Worm (Caenorhabditis elegans) whole organism, L2 larva: Measurements from ENCODE around the gene fbxb-18.

Experiments used
- C34F6.9 ChIP-seq: fragments of 150-350 bp; optimal IDR thresholded peaks from 2 replicates; lab custom pipeline; 2014; ENCODE audit warnings: missing biosample characterization, missing genetic modification characterization
- R02D3.7 ChIP-seq: fragments of 150-350 bp; optimal IDR thresholded peaks from 2 replicates; lab custom pipeline; 2014; ENCODE audit warnings: missing biosample characterization, missing genetic modification characterization
- Y55F3AM.14 ChIP-seq: fragments of 200-800 bp; sonication (Bioruptor generic); optimal IDR thresholded peaks from 2 replicates; lab custom pipeline; 2018; ENCODE audit warnings: mild to moderate bottlenecking, missing genetic modification characterization, missing compliant biosample characterization
- ZK546.5 ChIP-seq: sonication (generic microtip); optimal IDR thresholded peaks from 2 replicates; lab custom pipeline; 2017; ENCODE audit warnings: missing biosample characterization, missing genetic modification characterization
- alr-1 ChIP-seq: fragments of 150-350 bp; optimal IDR thresholded peaks from 2 replicates; lab custom pipeline; 2014; ENCODE audit warnings: missing biosample characterization, missing genetic modification characterization
- aly-2 ChIP-seq: fragments of 150-350 bp; optimal IDR thresholded peaks from 2 replicates; lab custom pipeline; 2014; ENCODE audit warnings: missing biosample characterization, missing genetic modification characterization
- ama-1 ChIP-seq: fragments of 150-350 bp; optimal IDR thresholded peaks from 2 replicates; lab custom pipeline; 2018; ENCODE audit warnings: inconsistent platforms
- blmp-1 ChIP-seq: sonication (generic microtip); optimal IDR thresholded peaks from 2 replicates; lab custom pipeline; 2017; ENCODE audit warnings: missing genetic modification characterization, mild to moderate bottlenecking, missing compliant biosample characterization, antibody characterized with exemption, moderate library complexity; ENCODE audit not compliant: insufficient read depth
- ceh-82 ChIP-seq: fragments of 150-350 bp; optimal IDR thresholded peaks from 2 replicates; lab custom pipeline; 2014; ENCODE audit warnings: missing biosample characterization, missing genetic modification characterization
- crh-2 ChIP-seq: sonication (generic microtip); optimal IDR thresholded peaks from 2 replicates; lab custom pipeline; 2017; ENCODE audit warnings: missing biosample characterization, missing genetic modification characterization
- dmd-4 ChIP-seq: sonication (generic microtip); optimal IDR thresholded peaks from 2 replicates; lab custom pipeline; 2017; ENCODE audit warnings: missing biosample characterization, missing genetic modification characterization
- egl-27 ChIP-seq: sonication (generic microtip); optimal IDR thresholded peaks from 3 replicates; lab custom pipeline; 2017; ENCODE audit warnings: missing biosample characterization, missing genetic modification reagents, missing genetic modification characterization
- elt-3 ChIP-seq: sonication (generic microtip); optimal IDR thresholded peaks from 2 replicates; lab custom pipeline; 2017; ENCODE audit warnings: missing biosample characterization, missing genetic modification characterization
- fos-1 ChIP-seq: fragments of 150-350 bp; optimal IDR thresholded peaks from 2 replicates; lab custom pipeline; 2014; ENCODE audit warnings: missing biosample characterization, missing genetic modification characterization
- lin-13 ChIP-seq: fragments of 150-350 bp; optimal IDR thresholded peaks from 2 replicates; lab custom pipeline; 2014; ENCODE audit warnings: missing biosample characterization, missing genetic modification reagents, missing genetic modification characterization
- lin-39 ChIP-seq: fragments of 150-350 bp; optimal IDR thresholded peaks from 2 replicates; lab custom pipeline; 2014; ENCODE audit warnings: missing biosample characterization, missing genetic modification reagents, missing genetic modification characterization
- lsy-2 ChIP-seq, 2 experiments: fragments of 150-350 bp in 1 of 2; sonication (generic microtip) in 1 of 2; optimal IDR thresholded peaks; 2 replicates each; lab custom pipeline; 2014 to 2017; ENCODE audit warnings: missing biosample characterization in 2 of 2, missing genetic modification characterization in 2 of 2
- mab-5 ChIP-seq: fragments of 150-350 bp; optimal IDR thresholded peaks from 2 replicates; lab custom pipeline; 2014; ENCODE audit warnings: missing biosample characterization, missing genetic modification characterization
- mbf-1 ChIP-seq: sonication (generic microtip); optimal IDR thresholded peaks from 2 replicates; lab custom pipeline; 2017; ENCODE audit warnings: missing biosample characterization, missing genetic modification characterization
- mdl-1 ChIP-seq, 2 experiments: fragments of 150-350 bp in 1 of 2; sonication (generic microtip) in 1 of 2; optimal IDR thresholded peaks; 2 replicates each; lab custom pipeline; 2017; ENCODE audit warnings: missing biosample characterization in 2 of 2, missing genetic modification characterization in 2 of 2
- nhr-11 ChIP-seq: fragments of 150-350 bp; optimal IDR thresholded peaks from 2 replicates; lab custom pipeline; 2014; ENCODE audit warnings: missing biosample characterization, missing genetic modification characterization
- nhr-129 ChIP-seq: fragments of 150-350 bp; optimal IDR thresholded peaks from 2 replicates; lab custom pipeline; 2014; ENCODE audit warnings: missing biosample characterization, missing genetic modification characterization
- nhr-21 ChIP-seq: fragments of 150-350 bp; optimal IDR thresholded peaks from 2 replicates; lab custom pipeline; 2014; ENCODE audit warnings: missing biosample characterization, missing genetic modification characterization
- nhr-23 ChIP-seq: fragments of 150-350 bp; optimal IDR thresholded peaks from 2 replicates; lab custom pipeline; 2014; ENCODE audit warnings: missing biosample characterization, missing genetic modification reagents, missing genetic modification characterization
- nhr-25 ChIP-seq: fragments of 150-350 bp; sonication (generic microtip); optimal IDR thresholded peaks from 3 replicates; lab custom pipeline; 2014; ENCODE audit warnings: missing biosample characterization, missing genetic modification characterization
- nhr-77 ChIP-seq: fragments of 150-350 bp; optimal IDR thresholded peaks from 2 replicates; lab custom pipeline; 2014; ENCODE audit warnings: missing biosample characterization, missing genetic modification characterization
- sem-4 ChIP-seq: fragments of 150-350 bp; optimal IDR thresholded peaks from 2 replicates; lab custom pipeline; 2014; ENCODE audit warnings: missing biosample characterization, missing genetic modification reagents, missing genetic modification characterization
- skn-1 ChIP-seq: sonication (generic microtip); optimal IDR thresholded peaks from 2 replicates; lab custom pipeline; 2017; ENCODE audit warnings: missing biosample characterization, missing genetic modification characterization
- sma-3 ChIP-seq: sonication (generic microtip); optimal IDR thresholded peaks from 2 replicates; lab custom pipeline; 2016; ENCODE audit warnings: missing genetic modification reagents, missing genetic modification characterization, missing compliant biosample characterization
- sma-9 ChIP-seq, 2 experiments: fragments of 150-350 bp in 1 of 2; sonication (generic microtip) in 1 of 2; optimal IDR thresholded peaks; 2 replicates each; lab custom pipeline; 2014 to 2016; ENCODE audit warnings: missing genetic modification characterization in 2 of 2, mild to moderate bottlenecking in 1 of 2, missing biosample characterization in 1 of 2, missing compliant biosample characterization in 1 of 2, missing genetic modification reagents in 1 of 2, moderate library complexity in 1 of 2
- snpc-4 ChIP-seq: fragments of 150-350 bp; optimal IDR thresholded peaks from 2 replicates; lab custom pipeline; 2014; ENCODE audit warnings: missing biosample characterization, missing genetic modification characterization
- unc-39 ChIP-seq: fragments of 150-350 bp; optimal IDR thresholded peaks from 2 replicates; lab custom pipeline; 2014; ENCODE audit warnings: missing biosample characterization, missing genetic modification characterization
- unc-62 ChIP-seq: fragments of 150-350 bp; optimal IDR thresholded peaks from 2 replicates; lab custom pipeline; 2014; ENCODE audit warnings: missing biosample characterization, missing genetic modification reagents, missing genetic modification characterization
- zag-1 ChIP-seq: fragments of 150-350 bp; optimal IDR thresholded peaks from 2 replicates; lab custom pipeline; 2014; ENCODE audit warnings: missing biosample characterization, missing genetic modification characterization
- ztf-11 ChIP-seq: sonication (generic microtip); optimal IDR thresholded peaks from 2 replicates; lab custom pipeline; 2017; ENCODE audit warnings: missing biosample characterization, missing genetic modification characterization

fbxb-18 gene

DNA sequence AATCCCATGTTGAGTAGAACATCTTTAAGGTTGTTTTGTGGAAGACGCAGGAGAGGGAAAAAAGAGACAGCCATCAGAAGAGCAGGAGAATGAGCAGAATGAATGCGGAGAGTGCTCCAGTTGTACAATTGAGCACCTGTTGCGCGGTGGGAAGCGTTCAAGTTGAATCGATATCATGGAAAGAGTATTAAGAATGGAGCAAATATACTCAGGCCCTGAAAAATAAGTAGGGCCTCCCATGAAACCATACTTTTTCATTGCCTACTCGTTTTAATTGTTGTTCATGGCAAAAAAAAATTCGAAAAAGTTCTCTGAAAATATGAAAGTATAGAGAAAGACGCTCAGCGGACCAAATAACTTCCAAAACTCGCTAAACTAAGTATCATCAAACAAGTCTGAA, 30.4 kb upstream of the fbxb-18 start, which contains the start of gene fbxb-48:
TSS of gene fbxb-48 (minus strand) at position 101 of the 400 bp plus-strand sequence.
- no peak for TF ChIP-seq skn-1 (tag; lab: Kevin White, UChicago)

DNA sequence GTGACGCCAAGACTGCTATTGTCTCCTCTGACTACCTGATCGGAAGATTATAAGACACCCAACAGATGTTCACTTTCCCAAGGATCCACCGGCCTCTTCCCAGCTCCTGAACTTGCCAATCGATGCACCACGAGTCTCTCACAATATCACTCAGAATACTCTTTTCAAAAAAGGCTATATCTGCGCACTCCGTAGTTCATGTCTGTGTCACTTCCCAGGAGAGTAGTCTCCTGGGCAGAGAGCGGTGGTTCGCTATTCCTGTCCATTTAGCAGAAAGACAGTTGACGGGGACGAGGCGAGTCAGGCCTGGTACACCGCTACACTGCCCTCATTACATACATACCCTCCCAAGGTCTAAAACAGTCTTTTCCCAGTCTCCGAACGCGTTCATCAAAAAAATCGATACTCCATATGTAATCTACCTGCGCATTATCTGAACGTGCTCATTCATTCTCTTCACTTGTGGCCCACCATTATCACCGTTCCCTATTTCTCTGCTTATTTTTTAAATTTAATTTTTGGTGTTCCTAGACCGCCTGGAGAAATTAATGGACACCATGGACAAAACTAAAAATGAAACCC, 26.1 kb upstream of the fbxb-18 start, which contains the start of gene btb-6:
TSS of gene btb-6 (plus strand) at position 532 of the 582 bp plus-strand sequence.
- TF ChIP-seq skn-1 (tag; lab: Kevin White, UChicago) (no peak), lin-39 (tag; lab: Kevin White, UChicago) (no peak), C34F6.9 (tag; lab: Kevin White, UChicago) (no peak), ceh-82 (tag; lab: Kevin White, UChicago) (no peak), elt-3 (tag; lab: Kevin White, UChicago) (no peak), unc-62 (no peak), snpc-4 (tag; lab: Kevin White, UChicago) (no peak), sem-4 (tag; lab: Kevin White, UChicago) (no peak), mab-5 (tag; lab: Kevin White, UChicago) (no peak), R02D3.7 (tag; lab: Kevin White, UChicago) (no peak), ztf-11 (no peak), nhr-129 (tag; lab: Kevin White, UChicago) (no peak), alr-1 (no peak), nhr-11 (tag; lab: Kevin White, UChicago) (no peak), aly-2 (tag; lab: Kevin White, UChicago) (no peak), lin-13 (GFP tag; lab: Kevin White, UChicago) (no peak), fos-1 (tag; lab: Kevin White, UChicago) (no peak), sma-3 (no peak), blmp-1 (tag; lab: Kevin White, UChicago) (no peak)

DNA sequence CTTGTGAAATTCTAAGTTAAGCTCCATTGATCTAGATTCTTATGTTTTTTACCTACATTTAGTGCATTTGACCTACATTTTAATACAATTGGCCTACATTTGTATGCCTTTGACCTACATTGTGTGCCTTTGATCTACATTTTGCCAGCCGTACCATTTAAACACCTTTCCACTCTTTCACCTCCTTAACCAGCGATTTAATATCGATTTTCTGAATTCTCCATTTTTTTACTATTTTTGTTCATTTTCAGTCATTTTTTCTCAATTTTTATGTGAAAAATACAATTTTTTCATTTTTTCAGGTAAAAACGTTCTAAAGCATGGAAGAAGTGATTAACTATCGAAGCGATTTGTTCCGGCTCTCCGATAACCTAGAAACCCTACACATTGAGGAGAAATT, 24.2 kb upstream of the fbxb-18 start, which contains the start of gene btb-7:
TSS of gene btb-7 (plus strand) at position 301 of the 400 bp plus-strand sequence.
- no peak for TF ChIP-seq fos-1 (tag; lab: Kevin White, UChicago)
- no peak for TF ChIP-seq R02D3.7 (tag; lab: Kevin White, UChicago)
- no peak for TF ChIP-seq sma-3
- no peak for TF ChIP-seq sma-9 (GFP tag; optimal IDR thresholded peaks at IDR 0.05; lab: Kevin White, UChicago)
- TF ChIP-seq sma-9 (tag; optimal IDR thresholded peaks at IDR 0.05; lab: Kevin White, UChicago), result no peak

DNA sequence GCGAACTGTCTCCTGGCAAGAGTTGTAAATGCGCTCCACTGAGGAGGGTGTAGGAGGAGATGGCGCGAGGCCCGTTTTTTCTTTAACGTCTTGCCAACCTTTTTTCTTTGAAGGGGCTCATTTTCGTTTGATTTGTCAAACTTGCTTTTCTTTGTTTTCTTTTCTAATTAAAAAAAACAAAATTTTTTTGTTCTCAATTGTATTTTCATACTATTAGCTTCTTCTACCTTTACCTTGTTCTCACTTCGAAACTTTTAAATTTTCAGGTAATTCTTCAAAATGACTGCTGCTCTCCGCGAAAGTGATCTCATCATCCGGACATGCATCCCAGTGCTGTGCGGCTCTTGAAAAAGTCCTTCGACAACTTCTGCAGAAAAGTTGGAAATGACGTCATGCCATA, 21.2 kb upstream of the fbxb-18 start, which contains the start of gene fbxa-184:
TSS of gene fbxa-184 (plus strand) at position 301 of the 400 bp plus-strand sequence.
- no peak for TF ChIP-seq ceh-82 (tag; lab: Kevin White, UChicago)
- TF ChIP-seq ZK546.5 (tag; lab: Kevin White, UChicago), result no peak
- TF ChIP-seq nhr-77, result no peak
- no peak for TF ChIP-seq lin-13 (GFP tag; lab: Kevin White, UChicago)
- no peak for TF ChIP-seq zag-1 (tag; lab: Kevin White, UChicago)
- no peak for TF ChIP-seq nhr-25
- TF ChIP-seq ama-1, result no peak
- no peak for TF ChIP-seq blmp-1 (tag; lab: Kevin White, UChicago)
- TF ChIP-seq mbf-1 (tag; lab: Kevin White, UChicago), result no peak
- no peak for TF ChIP-seq dmd-4 (tag; lab: Kevin White, UChicago)
- TF ChIP-seq Y55F3AM.14 (GFP tag; lab: Kevin White, UChicago), result no peak
- no peak for TF ChIP-seq crh-2 (tag; lab: Kevin White, UChicago)
- TF ChIP-seq mdl-1 (tag; optimal IDR thresholded peaks at IDR 0.05; lab: Kevin White, UChicago), result no peak
- TF ChIP-seq egl-27 (tag; lab: Kevin White, UChicago), result no peak
- TF ChIP-seq unc-39 (tag; lab: Kevin White, UChicago), result no peak
- TF ChIP-seq snpc-4 (tag; lab: Kevin White, UChicago), result no peak
- TF ChIP-seq nhr-23 (tag; lab: Kevin White, UChicago), result no peak
- no peak for TF ChIP-seq lsy-2 (tag; optimal IDR thresholded peaks at IDR 0.05; lab: Kevin White, UChicago)
- TF ChIP-seq nhr-21 (tag; lab: Kevin White, UChicago), result no peak
- TF ChIP-seq C34F6.9 (tag; lab: Kevin White, UChicago), result no peak
